Worm (Caenorhabditis elegans) whole organism, mixed stage, embryonic: Measurements from ENCODE around the gene C25D7.15.

Experiments
- M03D4.4 ChIP-seq: sonication (generic microtip); optimal IDR thresholded peaks from 2 replicates; lab custom pipeline; 2017; ENCODE audit warnings: mild to moderate bottlenecking, missing genetic modification characterization, missing compliant biosample characterization
- ceh-43 ChIP-seq: fragments of 200-800 bp; sonication (Bioruptor generic); optimal IDR thresholded peaks from 2 replicates; lab custom pipeline; 2018; ENCODE audit warnings: mild to moderate bottlenecking, missing genetic modification characterization, moderate library complexity, missing compliant biosample characterization
- lsy-2 ChIP-seq: fragments of 150-350 bp; optimal IDR thresholded peaks from 2 replicates; lab custom pipeline; 2014; ENCODE audit warnings: missing biosample characterization, missing genetic modification characterization
- nhr-28 ChIP-seq: fragments of 150-350 bp; optimal IDR thresholded peaks from 2 replicates; lab custom pipeline; 2014; ENCODE audit warnings: missing biosample characterization, missing genetic modification characterization
- pha-4 ChIP-seq: fragments of 150-350 bp; optimal IDR thresholded peaks from 2 replicates; lab custom pipeline; 2018; ENCODE audit warnings: missing biosample characterization, missing genetic modification reagents, missing genetic modification characterization
- unc-39 ChIP-seq: fragments of 150-350 bp; optimal IDR thresholded peaks from 2 replicates; lab custom pipeline; 2014; ENCODE audit warnings: missing biosample characterization, missing genetic modification characterization
- zip-8 ChIP-seq: fragments of 150-350 bp; optimal IDR thresholded peaks from 2 replicates; lab custom pipeline; 2014; ENCODE audit warnings: missing biosample characterization, missing genetic modification characterization

DNA sequence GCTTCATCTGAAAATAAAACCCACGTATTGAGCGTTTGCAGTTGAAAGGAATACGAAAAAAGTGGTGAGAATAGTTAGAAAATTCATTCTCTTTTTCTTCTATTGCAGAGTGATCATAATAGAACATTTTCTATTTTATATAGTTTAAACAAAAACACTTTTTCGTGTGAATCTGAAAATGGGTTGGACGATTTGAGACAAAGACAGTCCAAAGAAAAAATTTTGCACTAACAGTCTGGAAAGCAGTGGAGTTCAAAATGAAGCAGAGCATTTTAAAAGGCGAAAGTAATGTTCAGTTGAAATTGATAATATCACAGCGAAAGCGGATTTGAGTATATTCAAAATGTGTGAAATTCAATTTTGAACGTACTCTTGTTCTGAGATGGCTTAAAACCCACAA lies 29.0 kb downstream of the C25D7.15 start, which contains the start of gene C01G10.18:
- TF ChIP-seq lsy-2 (tag; lab: Kevin White, UChicago) (no peak), M03D4.4 (tag; lab: Kevin White, UChicago) (no peak), unc-39 (tag; lab: Kevin White, UChicago) (no peak), nhr-28 (tag; lab: Kevin White, UChicago) (no peak), pha-4 (no peak), ceh-43 (GFP tag; lab: Kevin White, UChicago) (no peak), zip-8 (tag; lab: Kevin White, UChicago) (no peak)
